Worm (Caenorhabditis elegans) whole organism, young adult: ENCODE data around the gene emb-30.

Source experiments
- B0019.2 ChIP-seq: fragments of 200-800 bp; sonication (Bioruptor generic); conservative IDR thresholded peaks from 2 replicates; pipeline ENCODE4 v1.3.6; 2022; ENCODE audit warnings: missing genetic modification reagents, missing genetic modification characterization, missing compliant biosample characterization
- B0035.1 ChIP-seq: sonication (generic microtip); optimal IDR thresholded peaks from 2 replicates; lab custom pipeline; 2016; ENCODE audit warnings: missing genetic modification characterization, mild to moderate bottlenecking, missing compliant biosample characterization, missing genotype, missing genetic modification reagents
- F10E7.11 ChIP-seq: sonication (generic microtip); optimal IDR thresholded peaks from 2 replicates; lab custom pipeline; 2017; ENCODE audit warnings: mild to moderate bottlenecking, missing genetic modification characterization, moderate library complexity, missing compliant biosample characterization
- F23B12.7 ChIP-seq: sonication (generic microtip); optimal IDR thresholded peaks from 2 replicates; lab custom pipeline; 2017; ENCODE audit warnings: missing genetic modification characterization, mild to moderate bottlenecking, missing compliant biosample characterization, antibody characterized with exemption, moderate library complexity; ENCODE audit not compliant: insufficient read depth
- F37B4.10 ChIP-seq: fragments of 200-800 bp; sonication (Bioruptor generic); IDR thresholded peaks from 2 replicates; pipeline ENCODE4 v1.3.6; 2022; ENCODE audit warnings: missing genetic modification characterization, missing compliant biosample characterization
- F57C9.4 ChIP-seq: sonication (generic microtip); optimal IDR thresholded peaks from 2 replicates; lab custom pipeline; 2017; ENCODE audit warnings: mild to moderate bottlenecking, missing genetic modification characterization, missing compliant biosample characterization
- K11D2.4 ChIP-seq: fragments of 200-800 bp; sonication (Bioruptor generic); IDR thresholded peaks from 2 replicates; pipeline ENCODE4 v1.3.6; 2022; ENCODE audit warnings: missing genetic modification reagents, missing genetic modification characterization, missing compliant biosample characterization
- T07F8.4 ChIP-seq: sonication (generic microtip); optimal IDR thresholded peaks from 2 replicates; lab custom pipeline; 2016; ENCODE audit warnings: mild to moderate bottlenecking, missing genetic modification characterization, moderate library complexity, missing compliant biosample characterization
- Y53F4B.3 ChIP-seq: fragments of 200-800 bp; sonication (Bioruptor generic); IDR thresholded peaks from 2 replicates; pipeline ENCODE4 v1.3.6; 2022; ENCODE audit warnings: missing genetic modification reagents, missing genetic modification characterization, missing compliant biosample characterization
- Y53G8AR.9 ChIP-seq: fragments of 200-800 bp; sonication (Bioruptor generic); conservative IDR thresholded peaks from 2 replicates; pipeline ENCODE4 v1.3.6; 2022; ENCODE audit warnings: missing genetic modification reagents, missing genetic modification characterization, missing compliant biosample characterization
- Y56A3A.18 ChIP-seq: fragments of 200-800 bp; sonication (Bioruptor generic); IDR thresholded peaks from 2 replicates; pipeline ENCODE4 v1.3.6; 2022; ENCODE audit warnings: missing genetic modification reagents, missing genetic modification characterization, missing compliant biosample characterization
- Y67H2A.10 ChIP-seq: fragments of 200-800 bp; sonication (Bioruptor generic); conservative IDR thresholded peaks from 2 replicates; pipeline ENCODE4 v1.3.6; 2022; ENCODE audit warnings: missing genetic modification reagents, missing genetic modification characterization, missing compliant biosample characterization
- Y95B8A.8 ChIP-seq: fragments of 200-800 bp; sonication (Bioruptor generic); IDR thresholded peaks from 2 replicates; pipeline ENCODE4 v1.3.6; 2022; ENCODE audit warnings: missing genetic modification reagents, missing genetic modification characterization, missing compliant biosample characterization
- ZK185.1 ChIP-seq: sonication (generic microtip); optimal IDR thresholded peaks from 2 replicates; lab custom pipeline; 2016; ENCODE audit warnings: mild to moderate bottlenecking, missing genetic modification characterization, missing compliant biosample characterization; ENCODE audit not compliant: poor library complexity, severe bottlenecking
- attf-3 ChIP-seq: fragments of 200-800 bp; sonication (Bioruptor generic); conservative IDR thresholded peaks from 2 replicates; pipeline ENCODE4 v1.3.6; 2022; ENCODE audit warnings: missing genetic modification reagents, missing genetic modification characterization, missing compliant biosample characterization
- cebp-1 ChIP-seq, 2 experiments: fragments of 200-800 bp in 1 of 2; sonication (Bioruptor generic) in 1 of 2; sonication (generic microtip) in 1 of 2; IDR thresholded peaks in 1 of 2; optimal IDR thresholded peaks in 1 of 2; 2 replicates each; pipeline versions ENCODE4 v1.3.6 to Lab custom; 2017 to 2022; ENCODE audit warnings: missing compliant biosample characterization in 2 of 2, missing genetic modification characterization in 2 of 2, mild to moderate bottlenecking in 1 of 2, missing genetic modification reagents in 1 of 2, moderate library complexity in 1 of 2
- ceh-40 ChIP-seq: fragments of 200-800 bp; sonication (Bioruptor generic); IDR thresholded peaks from 2 replicates; pipeline ENCODE4 v1.3.6; 2022; ENCODE audit warnings: missing genetic modification characterization, missing compliant biosample characterization
- dpl-1 ChIP-seq: fragments of 150-350 bp; optimal IDR thresholded peaks from 2 replicates; lab custom pipeline; 2014; ENCODE audit warnings: missing biosample characterization, missing genetic modification reagents, missing genetic modification characterization
- ets-4 ChIP-seq: fragments of 200-800 bp; sonication (Bioruptor generic); optimal IDR thresholded peaks from 2 replicates; lab custom pipeline; 2018; ENCODE audit warnings: mild to moderate bottlenecking, missing genetic modification characterization, missing compliant biosample characterization
- fkh-3 ChIP-seq: sonication (generic microtip); optimal IDR thresholded peaks from 2 replicates; lab custom pipeline; 2016; ENCODE audit warnings: mild to moderate bottlenecking, missing genetic modification characterization, missing compliant biosample characterization
- him-1 ChIP-seq: sonication (generic microtip); optimal IDR thresholded peaks from 2 replicates; lab custom pipeline; 2016; ENCODE audit warnings: missing genotype, missing genetic modification reagents, missing genetic modification characterization, missing compliant biosample characterization
- hlh-26 ChIP-seq: fragments of 200-800 bp; sonication (Bioruptor generic); conservative IDR thresholded peaks from 2 replicates; pipeline ENCODE4 v1.3.6; 2022; ENCODE audit warnings: missing genetic modification reagents, missing genetic modification characterization, missing compliant biosample characterization
- hmg-20 ChIP-seq: fragments of 200-800 bp; sonication (Bioruptor generic); IDR thresholded peaks from 2 replicates; pipeline ENCODE4 v1.3.6; 2022; ENCODE audit warnings: missing genetic modification reagents, missing genetic modification characterization, missing compliant biosample characterization
- let-526 ChIP-seq: fragments of 200-800 bp; sonication (Bioruptor generic); IDR thresholded peaks from 2 replicates; pipeline ENCODE4 v1.3.6; 2022; ENCODE audit warnings: missing genetic modification reagents, missing genetic modification characterization, missing compliant biosample characterization
- nhr-120 ChIP-seq: fragments of 200-800 bp; sonication (Bioruptor generic); IDR thresholded peaks from 2 replicates; pipeline ENCODE4 v1.3.6; 2022; ENCODE audit warnings: missing genetic modification characterization, missing compliant biosample characterization
- rec-8 ChIP-seq, 2 experiments: sonication (generic microtip); optimal IDR thresholded peaks; 2 replicates each; lab custom pipeline; 2016; ENCODE audit warnings: mild to moderate bottlenecking in 2 of 2, missing genetic modification characterization in 2 of 2, missing genetic modification reagents in 2 of 2, missing genotype in 2 of 2, missing biosample characterization in 1 of 2, missing compliant biosample characterization in 1 of 2, moderate library complexity in 1 of 2
- somi-1 ChIP-seq: fragments of 200-800 bp; sonication (Bioruptor generic); optimal IDR thresholded peaks from 2 replicates; lab custom pipeline; 2018; ENCODE audit warnings: mild to moderate bottlenecking, missing genetic modification characterization, missing compliant biosample characterization
- tlf-1 ChIP-seq: fragments of 200-800 bp; sonication (Bioruptor generic); optimal IDR thresholded peaks from 2 replicates; lab custom pipeline; 2018; ENCODE audit warnings: mild to moderate bottlenecking, missing genetic modification characterization, missing compliant biosample characterization
- ztf-18 ChIP-seq: sonication (generic microtip); optimal IDR thresholded peaks from 2 replicates; lab custom pipeline; 2016; ENCODE audit warnings: missing genotype, mild to moderate bottlenecking, missing genetic modification characterization, missing compliant biosample characterization
- ztf-26 ChIP-seq: sonication (generic microtip); optimal IDR thresholded peaks from 2 replicates; lab custom pipeline; 2017; ENCODE audit warnings: missing genetic modification characterization, missing compliant biosample characterization
- ztf-28 ChIP-seq: fragments of 200-800 bp; sonication (Bioruptor generic); IDR thresholded peaks from 2 replicates; pipeline ENCODE4 v1.3.6; 2022; ENCODE audit warnings: missing genetic modification reagents, missing genetic modification characterization, missing compliant biosample characterization
- ztf-3 ChIP-seq: fragments of 200-800 bp; sonication (Bioruptor generic); optimal IDR thresholded peaks from 2 replicates; lab custom pipeline; 2018; ENCODE audit warnings: mild to moderate bottlenecking, missing genetic modification characterization, missing compliant biosample characterization

The emb-30 gene

DNA sequence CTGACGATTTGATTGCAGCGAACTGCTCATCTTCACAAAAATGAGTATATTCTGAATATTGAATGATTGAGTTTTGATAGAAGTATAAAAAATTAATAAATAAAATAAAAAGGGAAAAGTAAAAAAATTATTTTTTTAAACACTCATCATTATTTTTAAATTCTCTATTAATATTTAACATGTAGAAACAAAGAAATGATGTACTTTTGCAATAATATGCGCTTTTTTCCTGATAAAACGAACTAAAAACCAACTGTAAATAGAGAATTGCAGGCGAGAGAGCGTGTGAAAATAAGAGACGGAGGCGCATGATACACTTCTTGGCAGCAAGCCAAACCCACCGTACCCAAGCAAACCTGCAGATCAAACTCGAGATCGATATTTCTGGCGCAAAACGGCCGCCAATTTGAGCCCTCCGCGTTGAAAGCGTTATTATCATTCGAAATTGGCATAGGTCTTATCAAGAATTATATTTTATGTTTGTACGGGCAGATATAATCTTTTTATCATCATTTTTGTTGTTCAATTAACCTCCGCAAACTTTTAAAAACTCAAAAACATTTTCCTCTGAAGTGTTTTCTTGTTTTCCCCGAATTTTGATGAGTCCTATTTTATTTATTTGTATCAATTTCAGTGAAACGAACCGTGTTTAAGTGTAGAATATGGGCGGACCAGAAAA is 14.9 kb upstream of the emb-30 start, which contains the start of the genes rheb-1 and spk-1 (continued):
- TF ChIP-seq ZK185.1 (peak; percentile 84), F37B4.10 (GFP tag; lab: Robert Waterston, UW) (peak; percentile 80; the same call in 1 of the 2 replicates)

- no peak for TF ChIP-seq somi-1
- peak; percentile 50; the same call in 1 of the 2 replicates for TF ChIP-seq cebp-1 (GFP tag; IDR thresholded peaks at IDR 0.05; lab: Robert Waterston, UW)
- TF ChIP-seq cebp-1 (tag; optimal IDR thresholded peaks at IDR 0.05; lab: Kevin White, UChicago): peak; percentile 91
Measured at ce11 chrIII:9454730-9455129, 13.5 kb upstream of the emb-30 start.

- TF ChIP-seq F23B12.7: no peak
- TF ChIP-seq Y95B8A.8 (GFP tag; lab: Robert Waterston, UW): 0 out of 2 replicates have a peak, but pooled peaks have one; percentile 11
Measured at ce11 chrIII:9453962-9454361, 12.7 kb upstream of the emb-30 start, which contains the start of gene F54C8.7. Gene F54C8.7 (minus strand): TSS chrIII:9454062.

DNA sequence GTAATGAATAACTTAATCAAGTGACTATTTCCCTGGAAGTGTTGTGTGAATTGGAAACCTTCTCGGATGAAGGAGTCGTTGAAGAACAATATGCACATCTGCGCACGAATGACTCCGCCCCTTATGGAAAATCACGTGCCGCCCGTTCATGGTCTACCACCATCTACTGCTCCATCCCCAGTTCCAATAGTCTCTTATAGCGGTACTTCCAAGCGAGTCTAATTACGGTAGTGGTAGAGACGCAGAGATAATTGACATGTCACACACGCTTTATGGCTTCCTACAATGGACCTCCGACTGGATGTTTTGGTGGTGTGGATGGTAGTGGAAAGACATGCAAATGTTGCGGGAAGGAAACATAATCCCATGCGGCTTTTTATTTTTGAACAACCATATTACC is 9.7 kb upstream of the emb-30 start:
- TF ChIP-seq him-1 (tag; lab: Kevin White, UChicago) (no peak), Y56A3A.18 (no peak), F23B12.7 (no peak), ceh-40 (GFP tag; lab: Robert Waterston, UW) (no peak), Y67H2A.10 (GFP tag; lab: Robert Waterston, UW) (no peak), Y53G8AR.9 (no peak), F57C9.4 (tag; lab: Kevin White, UChicago) (no peak), B0035.1 (no peak), let-526 (GFP tag; lab: Robert Waterston, UW) (no peak), attf-3 (GFP tag; lab: Robert Waterston, UW) (no peak), dpl-1 (no peak), B0019.2 (no peak), F37B4.10 (GFP tag; lab: Robert Waterston, UW) (no peak), somi-1 (no peak), ztf-3 (GFP tag; lab: Kevin White, UChicago) (no peak), rec-8 (tag; optimal IDR thresholded peaks at IDR 0.05; lab: Kevin White, UChicago) (no peak), Y53F4B.3 (GFP tag; lab: Robert Waterston, UW) (no peak), fkh-3 (tag; lab: Kevin White, UChicago) (no peak), hmg-20 (GFP tag; lab: Robert Waterston, UW) (no peak), nhr-120 (GFP tag; lab: Robert Waterston, UW) (no peak)

DNA sequence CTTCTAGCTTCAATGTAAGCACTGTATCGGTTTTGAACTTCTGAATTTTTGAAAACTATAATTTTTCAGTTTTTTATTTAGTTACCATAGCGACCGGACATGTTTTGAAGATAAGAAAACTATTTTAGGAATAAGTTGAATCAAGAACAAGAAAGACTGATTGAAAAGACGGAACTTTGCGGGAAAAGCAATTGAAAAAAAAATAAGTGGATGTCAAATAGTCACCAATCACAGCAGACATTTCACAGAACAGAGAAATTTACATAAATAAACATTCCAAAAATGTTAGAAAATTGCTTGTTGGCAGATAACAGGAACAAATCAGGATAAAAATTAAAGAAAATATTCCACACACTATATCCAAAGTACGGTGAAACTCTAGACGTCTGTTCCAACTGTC is 8.6 kb upstream of the emb-30 start, which contains the start of gene F54C8.6:
TSS of gene F54C8.6 (minus strand) at position 101 of the 400 bp plus-strand sequence.
- TF ChIP-seq K11D2.4 (GFP tag; lab: Robert Waterston, UW): no peak
- no peak for TF ChIP-seq ets-4 (GFP tag; lab: Kevin White, UChicago)
- TF ChIP-seq T07F8.4: no peak
- no peak for TF ChIP-seq tlf-1 (GFP tag; lab: Kevin White, UChicago)
- TF ChIP-seq ztf-28 (GFP tag; lab: Robert Waterston, UW): no peak
- no peak for TF ChIP-seq ztf-26 (tag; lab: Kevin White, UChicago)
- no peak for TF ChIP-seq hlh-26 (GFP tag; lab: Robert Waterston, UW)
- no peak for TF ChIP-seq F10E7.11 (tag; lab: Kevin White, UChicago)
- TF ChIP-seq ztf-18 (tag; lab: Kevin White, UChicago): no peak
